Worm (Caenorhabditis elegans) whole organism, L4 larva: Measurements from ENCODE around the gene Y49F6B.20.

Experiments used
- F10B5.3 ChIP-seq: sonication (generic microtip); optimal IDR thresholded peaks from 2 replicates; lab custom pipeline; 2016; ENCODE audit warnings: mild to moderate bottlenecking, missing genetic modification characterization, missing compliant biosample characterization
- F37D6.2 ChIP-seq: sonication (generic microtip); optimal IDR thresholded peaks from 2 replicates; lab custom pipeline; 2016; ENCODE audit warnings: mild to moderate bottlenecking, missing genetic modification characterization, missing compliant biosample characterization
- F44E2.7 ChIP-seq: fragments of 200-800 bp; sonication (Bioruptor generic); IDR thresholded peaks from 2 replicates; pipeline ENCODE4 v2.1.2; 2022; ENCODE audit warnings: missing genetic modification characterization, missing compliant biosample characterization
- F49E8.2 ChIP-seq: sonication (generic microtip); optimal IDR thresholded peaks from 2 replicates; lab custom pipeline; 2016; ENCODE audit warnings: missing compliant biosample characterization, mild to moderate bottlenecking, missing genetic modification characterization, borderline replicate concordance
- R02D3.7 ChIP-seq: fragments of 150-350 bp; sonication (generic microtip); optimal IDR thresholded peaks from 3 replicates; lab custom pipeline; 2014; ENCODE audit warnings: missing biosample characterization, missing genetic modification characterization
- Y105C5A.15 ChIP-seq: fragments of 200-800 bp; sonication (Bioruptor generic); IDR thresholded peaks from 2 replicates; pipeline ENCODE4 v1.3.6; 2022; ENCODE audit warnings: missing genetic modification characterization, missing compliant biosample characterization
- Y75B8A.6 ChIP-seq: fragments of 200-800 bp; sonication (Bioruptor generic); IDR thresholded peaks from 2 replicates; pipeline ENCODE4 v1.3.6; 2022; ENCODE audit warnings: missing genetic modification reagents, missing genetic modification characterization, missing compliant biosample characterization
- ZK546.5 ChIP-seq, 2 experiments: sonication (generic microtip); optimal IDR thresholded peaks; 2 replicates each; lab custom pipeline; 2017; ENCODE audit warnings: missing biosample characterization in 2 of 2, missing genetic modification characterization in 2 of 2
- aly-2 ChIP-seq: sonication (generic microtip); optimal IDR thresholded peaks from 2 replicates; lab custom pipeline; 2018; ENCODE audit warnings: missing biosample characterization, missing genetic modification characterization
- arid-1 ChIP-seq: fragments of 200-800 bp; sonication (Bioruptor generic); conservative IDR thresholded peaks from 2 replicates; pipeline ENCODE4 v1.3.6; 2022; ENCODE audit warnings: missing genetic modification reagents, missing genetic modification characterization, missing compliant biosample characterization
- attf-4 ChIP-seq: sonication (generic microtip); optimal IDR thresholded peaks from 3 replicates; lab custom pipeline; 2017; ENCODE audit warnings: missing biosample characterization, missing genetic modification characterization
- ceh-20 ChIP-seq: fragments of 200-800 bp; sonication (Bioruptor generic); IDR thresholded peaks from 2 replicates; pipeline ENCODE4 v1.3.6; 2022; ENCODE audit warnings: missing genetic modification reagents, missing genetic modification characterization, missing compliant biosample characterization
- ceh-62 ChIP-seq: sonication (generic microtip); optimal IDR thresholded peaks from 2 replicates; lab custom pipeline; 2017; ENCODE audit warnings: missing biosample characterization, missing genetic modification characterization
- cey-2 ChIP-seq: sonication (generic microtip); optimal IDR thresholded peaks from 3 replicates; lab custom pipeline; 2017; ENCODE audit warnings: missing genetic modification characterization, mild to moderate bottlenecking, missing compliant biosample characterization, antibody characterized with exemption, borderline replicate concordance; ENCODE audit not compliant: insufficient read depth
- ctbp-1 ChIP-seq: fragments of 200-800 bp; sonication (Bioruptor generic); IDR thresholded peaks from 2 replicates; pipeline ENCODE4 v1.3.6; 2022; ENCODE audit warnings: missing genetic modification reagents, missing genetic modification characterization, missing compliant biosample characterization
- daf-19 ChIP-seq: fragments of 200-800 bp; sonication (Bioruptor generic); conservative IDR thresholded peaks from 2 replicates; pipeline ENCODE4 v1.3.6; 2022; ENCODE audit warnings: missing genetic modification characterization, missing compliant biosample characterization
- dmd-6 ChIP-seq: fragments of 200-800 bp; sonication (Bioruptor generic); IDR thresholded peaks from 2 replicates; pipeline ENCODE4 v1.3.6; 2022; ENCODE audit warnings: missing genetic modification reagents, missing genetic modification characterization, missing compliant biosample characterization
- dmd-9 ChIP-seq: fragments of 200-800 bp; sonication (Bioruptor generic); IDR thresholded peaks from 2 replicates; pipeline ENCODE4 v1.3.6; 2022; ENCODE audit warnings: missing genetic modification reagents, missing genetic modification characterization, missing compliant biosample characterization
- dve-1 ChIP-seq: sonication (generic microtip); optimal IDR thresholded peaks from 2 replicates; lab custom pipeline; 2017; ENCODE audit warnings: antibody characterized with exemption, mild to moderate bottlenecking, missing genetic modification characterization, missing compliant biosample characterization; ENCODE audit not compliant: insufficient read depth
- egl-27 ChIP-seq: sonication (generic microtip); optimal IDR thresholded peaks from 3 replicates; lab custom pipeline; 2017; ENCODE audit warnings: missing biosample characterization, missing genetic modification reagents, missing genetic modification characterization
- egl-43 ChIP-seq: fragments of 200-800 bp; sonication (Bioruptor generic); IDR thresholded peaks from 2 replicates; pipeline ENCODE4 v1.3.6; 2022; ENCODE audit warnings: missing genetic modification reagents, missing genetic modification characterization, missing compliant biosample characterization
- fos-1 ChIP-seq: fragments of 150-350 bp; optimal IDR thresholded peaks from 2 replicates; lab custom pipeline; 2014; ENCODE audit warnings: missing biosample characterization, missing genetic modification characterization
- gei-8 ChIP-seq: fragments of 200-800 bp; sonication (Bioruptor generic); optimal IDR thresholded peaks from 2 replicates; lab custom pipeline; 2018; ENCODE audit warnings: mild to moderate bottlenecking, missing genetic modification characterization, missing compliant biosample characterization
- hif-1 ChIP-seq, 2 experiments: sonication (generic microtip); optimal IDR thresholded peaks; 2 replicates each; lab custom pipeline; 2016 to 2017; ENCODE audit warnings: missing compliant biosample characterization in 2 of 2, missing genetic modification characterization in 2 of 2, missing genetic modification reagents in 2 of 2, missing genotype in 2 of 2, mild to moderate bottlenecking in 1 of 2
- hlh-30 ChIP-seq: sonication (generic microtip); optimal IDR thresholded peaks from 2 replicates; lab custom pipeline; 2017; ENCODE audit warnings: antibody characterized with exemption, mild to moderate bottlenecking, missing genetic modification characterization, missing compliant biosample characterization; ENCODE audit not compliant: insufficient read depth
- hmg-1.1 ChIP-seq: fragments of 200-800 bp; sonication (Bioruptor generic); IDR thresholded peaks from 2 replicates; pipeline ENCODE4 v1.3.6; 2022; ENCODE audit warnings: missing genetic modification reagents, missing genetic modification characterization, missing compliant biosample characterization
- lin-13 ChIP-seq: fragments of 150-350 bp; optimal IDR thresholded peaks from 2 replicates; lab custom pipeline; 2014; ENCODE audit warnings: missing biosample characterization, missing genetic modification reagents, missing genetic modification characterization
- lin-38 ChIP-seq: fragments of 200-800 bp; sonication (Bioruptor generic); IDR thresholded peaks from 2 replicates; pipeline ENCODE4 v1.3.6; 2022; ENCODE audit warnings: missing genetic modification reagents, missing genetic modification characterization, missing compliant biosample characterization
- lir-3 ChIP-seq: sonication (generic microtip); optimal IDR thresholded peaks from 2 replicates; lab custom pipeline; 2016; ENCODE audit warnings: mild to moderate bottlenecking, missing genetic modification characterization, missing compliant biosample characterization
- mdl-1 ChIP-seq, 2 experiments: fragments of 150-350 bp in 1 of 2; sonication (generic microtip) in 1 of 2; optimal IDR thresholded peaks; 2 replicates each; lab custom pipeline; 2014 to 2017; ENCODE audit warnings: missing biosample characterization in 2 of 2, missing genetic modification characterization in 2 of 2
- mep-1 ChIP-seq: fragments of 150-350 bp; sonication (generic microtip); optimal IDR thresholded peaks from 3 replicates; lab custom pipeline; 2014; ENCODE audit warnings: missing biosample characterization, missing genetic modification characterization
- nhr-102 ChIP-seq: sonication (generic microtip); optimal IDR thresholded peaks from 2 replicates; lab custom pipeline; 2016; ENCODE audit warnings: mild to moderate bottlenecking, missing genetic modification characterization, moderate library complexity, missing compliant biosample characterization
- nhr-111 ChIP-seq: fragments of 200-800 bp; sonication (Bioruptor generic); optimal IDR thresholded peaks from 2 replicates; lab custom pipeline; 2018; ENCODE audit warnings: mild to moderate bottlenecking, missing genetic modification characterization, missing compliant biosample characterization
- nhr-237 ChIP-seq: sonication (generic microtip); optimal IDR thresholded peaks from 2 replicates; lab custom pipeline; 2017; ENCODE audit warnings: missing biosample characterization, missing genetic modification characterization
- nhr-25 ChIP-seq: sonication (generic microtip); optimal IDR thresholded peaks from 2 replicates; lab custom pipeline; 2017; ENCODE audit warnings: missing genetic modification characterization, mild to moderate bottlenecking, missing compliant biosample characterization, antibody characterized with exemption, moderate library complexity, borderline replicate concordance; ENCODE audit not compliant: insufficient read depth
- nhr-28 ChIP-seq: fragments of 150-350 bp; optimal IDR thresholded peaks from 2 replicates; lab custom pipeline; 2014; ENCODE audit warnings: missing biosample characterization, missing genetic modification characterization
- nhr-42 ChIP-seq: fragments of 200-800 bp; sonication (Bioruptor generic); IDR thresholded peaks from 2 replicates; pipeline ENCODE4 v1.3.6; 2022; ENCODE audit warnings: missing genetic modification characterization, missing compliant biosample characterization
- nhr-6 ChIP-seq: fragments of 150-350 bp; optimal IDR thresholded peaks from 2 replicates; lab custom pipeline; 2014; ENCODE audit warnings: missing biosample characterization, missing genetic modification characterization
- nhr-76 ChIP-seq: fragments of 150-350 bp; optimal IDR thresholded peaks from 2 replicates; lab custom pipeline; 2014; ENCODE audit warnings: missing biosample characterization, missing genetic modification characterization
- pqm-1 ChIP-seq: sonication (generic microtip); optimal IDR thresholded peaks from 2 replicates; lab custom pipeline; 2017; ENCODE audit warnings: missing biosample characterization, missing genetic modification characterization
- saeg-2 ChIP-seq: fragments of 200-800 bp; sonication (Bioruptor generic); IDR thresholded peaks from 2 replicates; pipeline ENCODE4 v1.3.6; 2022; ENCODE audit warnings: missing genetic modification reagents, missing genetic modification characterization, missing compliant biosample characterization
- sdz-12 ChIP-seq: fragments of 200-800 bp; sonication (Bioruptor generic); optimal IDR thresholded peaks from 2 replicates; lab custom pipeline; 2018; ENCODE audit warnings: mild to moderate bottlenecking, missing genetic modification characterization, missing compliant biosample characterization
- set-16 ChIP-seq: fragments of 200-800 bp; sonication (Bioruptor generic); IDR thresholded peaks from 2 replicates; pipeline ENCODE4 v1.3.6; 2022; ENCODE audit warnings: missing genetic modification reagents, missing genetic modification characterization, missing compliant biosample characterization
- snpc-1.2 ChIP-seq: fragments of 200-800 bp; sonication (Bioruptor generic); IDR thresholded peaks from 2 replicates; pipeline ENCODE4 v1.3.6; 2022; ENCODE audit warnings: missing genetic modification reagents, missing genetic modification characterization, missing compliant biosample characterization
- tag-97 ChIP-seq: fragments of 200-800 bp; sonication (Bioruptor generic); IDR thresholded peaks from 2 replicates; pipeline ENCODE4 v1.3.6; 2022; ENCODE audit warnings: missing genetic modification characterization, missing compliant biosample characterization
- unc-130 ChIP-seq: sonication (generic microtip); optimal IDR thresholded peaks from 2 replicates; lab custom pipeline; 2016; ENCODE audit warnings: missing genetic modification reagents, missing genetic modification characterization, missing compliant biosample characterization
- zag-1 ChIP-seq: fragments of 150-350 bp; optimal IDR thresholded peaks from 2 replicates; lab custom pipeline; 2014; ENCODE audit warnings: missing biosample characterization, missing genetic modification characterization
- zfp-3 ChIP-seq: fragments of 200-800 bp; sonication (Bioruptor generic); conservative IDR thresholded peaks from 2 replicates; pipeline ENCODE4 v1.3.6; 2022; ENCODE audit warnings: missing genetic modification reagents, missing genetic modification characterization, missing compliant biosample characterization
- ztf-11 ChIP-seq: fragments of 150-350 bp; optimal IDR thresholded peaks from 2 replicates; lab custom pipeline; 2014; ENCODE audit warnings: missing biosample characterization, missing genetic modification characterization

The Y49F6B.20 gene

DNA sequence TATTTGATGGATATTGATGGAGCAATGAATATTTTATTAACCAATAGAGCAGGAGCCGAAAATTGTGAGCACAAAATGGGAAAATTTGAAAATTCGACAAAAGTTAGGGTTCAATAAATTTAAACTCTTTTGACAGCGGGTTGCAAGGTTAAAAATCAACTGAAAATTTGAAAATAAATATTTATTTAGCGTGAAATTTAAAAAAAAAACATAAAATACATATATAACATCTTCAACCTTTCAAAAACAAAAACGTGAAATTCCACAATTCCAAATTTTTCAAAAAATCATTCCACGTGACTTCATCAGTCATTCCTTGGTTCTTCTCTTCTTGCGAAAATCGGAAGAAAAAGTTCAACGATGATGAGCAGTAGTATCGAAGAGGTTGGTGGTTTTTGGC lies 41.0 kb downstream of the Y49F6B.20 start, which contains the start of gene C16C8.18:
Gene C16C8.18 (plus strand): TSS at position 301 of the 400 bp plus-strand sequence.
- TF ChIP-seq F10B5.3 (tag; lab: Kevin White, UChicago) (no peak), lin-38 (GFP tag; lab: Robert Waterston, UW) (no peak), daf-19 (GFP tag; lab: Robert Waterston, UW) (no peak), egl-43 (GFP tag; lab: Robert Waterston, UW) (no peak), nhr-76 (tag; lab: Kevin White, UChicago) (no peak), nhr-111 (GFP tag; lab: Kevin White, UChicago) (no peak), R02D3.7 (tag; lab: Kevin White, UChicago) (no peak), dmd-6 (no peak), nhr-25 (tag; lab: Kevin White, UChicago) (no peak), nhr-6 (tag; lab: Kevin White, UChicago) (no peak), Y105C5A.15 (GFP tag; lab: Robert Waterston, UW) (no peak), nhr-28 (no peak), Y75B8A.6 (GFP tag; lab: Robert Waterston, UW) (no peak), set-16 (GFP tag; lab: Robert Waterston, UW) (no peak), mep-1 (no peak), F37D6.2 (tag; lab: Kevin White, UChicago) (no peak), fos-1 (tag; lab: Kevin White, UChicago) (no peak), zfp-3 (no peak), cey-2 (tag; lab: Kevin White, UChicago) (no peak), pqm-1 (tag; lab: Kevin White, UChicago) (no peak)

- TF ChIP-seq nhr-42 (GFP tag; lab: Robert Waterston, UW) (no peak), hmg-1.1 (GFP tag; lab: Robert Waterston, UW) (peak; percentile 71), snpc-1.2 (GFP tag; lab: Robert Waterston, UW) (no peak), nhr-6 (tag; lab: Kevin White, UChicago) (no peak), ZK546.5 (tag; optimal IDR thresholded peaks at IDR 0.05; lab: Kevin White, UChicago) (no peak), hif-1 (tag; optimal IDR thresholded peaks at IDR 0.05; lab: Kevin White, UChicago) (peak in 1 of 2 experiments; percentile 18), dve-1 (tag; lab: Kevin White, UChicago) (no peak), dmd-9 (no peak), saeg-2 (GFP tag; lab: Robert Waterston, UW) (no peak), ztf-11 (tag; lab: Kevin White, UChicago) (no peak), nhr-237 (tag; lab: Kevin White, UChicago) (no peak), attf-4 (tag; lab: Kevin White, UChicago) (no peak), F49E8.2 (tag; lab: Kevin White, UChicago) (no peak), unc-130 (GFP tag; lab: Kevin White, UChicago) (no peak), nhr-76 (tag; lab: Kevin White, UChicago) (no peak), egl-43 (GFP tag; lab: Robert Waterston, UW) (0 out of 2 replicates have a peak, but pooled peaks have one; percentile 20), zag-1 (tag; lab: Kevin White, UChicago) (no peak), nhr-102 (tag; lab: Kevin White, UChicago) (no peak), gei-8 (GFP tag; lab: Kevin White, UChicago) (no peak), lir-3 (no peak), ctbp-1 (GFP tag; lab: Robert Waterston, UW) (0 out of 2 replicates have a peak, but pooled peaks have one; percentile 33), tag-97 (no peak), F44E2.7 (no peak), mdl-1 (tag; optimal IDR thresholded peaks at IDR 0.05; lab: Kevin White, UChicago) (peak in 1 of 2 experiments; percentile 47), sdz-12 (GFP tag; lab: Kevin White, UChicago) (no peak), egl-27 (tag; lab: Kevin White, UChicago) (no peak), zfp-3 (no peak), hlh-30 (tag; lab: Kevin White, UChicago) (peak; percentile 69), ceh-20 (GFP tag; lab: Robert Waterston, UW) (no peak), R02D3.7 (tag; lab: Kevin White, UChicago) (no peak), Y75B8A.6 (GFP tag; lab: Robert Waterston, UW) (no peak), aly-2 (tag; lab: Kevin White, UChicago) (no peak), lin-13 (GFP tag; lab: Kevin White, UChicago) (no peak), arid-1 (GFP tag; lab: Robert Waterston, UW) (no peak), ceh-62 (no peak)
Observed at ce11 chrII:3428158-3428704, 42.2 kb downstream of the Y49F6B.20 start.
